Fruit fly (Drosophila melanogaster) Kc167 (cell line): Measurements from ENCODE around the gene stol.

Source experiments
- Sin3A ChIP-seq: fragments of >200 bp; optimal IDR thresholded peaks from 2 replicates; lab custom pipeline; 2018; ENCODE audit warnings: missing external identifiers
- h ChIP-seq: fragments of >200 bp; optimal IDR thresholded peaks from 3 replicates; lab custom pipeline; 2018; ENCODE audit warnings: missing external identifiers
- insv ChIP-seq: fragments of >200 bp; optimal IDR thresholded peaks from 3 replicates; lab custom pipeline; 2018; ENCODE audit warnings: missing external identifiers

- TF ChIP-seq h (lab: Kevin White, UChicago), result no peak
- no peak for TF ChIP-seq Sin3A (lab: Kevin White, UChicago)
- TF ChIP-seq insv (lab: Kevin White, UChicago), result no peak
Observed at dm6 chr2L:15611669-15612308, 106.3 kb downstream of the stol start, which contains the start of gene CG15255.
